Fruit fly (Drosophila melanogaster) whole organism, embryonic: Measurements from ENCODE around the gene CG14154.

Source experiments
- Adf1 ChIP-seq: fragments of 200-800 bp; sonication (Bioruptor generic); IDR thresholded peaks from 2 replicates; pipeline ENCODE4 v1.3.6; 2022; ENCODE audit warnings: missing biosample characterization, missing genetic modification characterization
- B-H1 ChIP-seq: fragments of 200-800 bp; sonication (Bioruptor generic); IDR thresholded peaks from 3 replicates; pipeline ENCODE4 v1.3.6; 2022; ENCODE audit warnings: missing biosample characterization, missing genetic modification characterization
- C15 ChIP-seq: fragments of 200-800 bp; sonication (Bioruptor generic); IDR thresholded peaks from 3 replicates; pipeline ENCODE4 v1.3.6; 2022; ENCODE audit warnings: missing biosample characterization, missing genetic modification characterization
- CG10543 ChIP-seq: fragments of 200-800 bp; sonication (Bioruptor generic); optimal IDR thresholded peaks from 3 replicates; lab custom pipeline; 2017; ENCODE audit warnings: missing biosample characterization, mild to moderate bottlenecking, missing genetic modification characterization, moderate library complexity
- CG11398 ChIP-seq: fragments of 200-800 bp; sonication (Bioruptor generic); optimal IDR thresholded peaks from 2 replicates; lab custom pipeline; 2016; ENCODE audit warnings: missing biosample characterization, missing genetic modification characterization
- CG11504 ChIP-seq: fragments of 200-800 bp; sonication (Bioruptor generic); optimal IDR thresholded peaks from 3 replicates; lab custom pipeline; 2019; ENCODE audit warnings: missing biosample characterization, mild to moderate bottlenecking, missing genetic modification characterization, moderate library complexity
- CG11695 ChIP-seq: fragments of 200-800 bp; sonication (Bioruptor generic); IDR thresholded peaks from 3 replicates; pipeline ENCODE4 v1.3.6; 2022; ENCODE audit warnings: missing biosample characterization, missing genetic modification characterization
- CG12299 ChIP-seq: fragments of 200-800 bp; sonication (Bioruptor generic); optimal IDR thresholded peaks from 2 replicates; lab custom pipeline; 2018; ENCODE audit warnings: missing biosample characterization, mild to moderate bottlenecking, missing genetic modification characterization
- CG16815 ChIP-seq: fragments of 200-800 bp; sonication (Bioruptor generic); optimal IDR thresholded peaks from 3 replicates; lab custom pipeline; 2017; ENCODE audit warnings: missing biosample characterization, mild to moderate bottlenecking, missing genetic modification characterization
- CG2712 ChIP-seq: fragments of 200-800 bp; optimal IDR thresholded peaks from 3 replicates; lab custom pipeline; 2019; ENCODE audit warnings: missing biosample characterization, mild to moderate bottlenecking, missing genetic modification characterization, moderate library complexity
- CG30403 ChIP-seq: fragments of 200-800 bp; sonication (Bioruptor generic); optimal IDR thresholded peaks from 3 replicates; lab custom pipeline; 2016; ENCODE audit warnings: missing biosample characterization, missing genetic modification characterization
- CG3163 ChIP-seq: fragments of 200-800 bp; sonication (Bioruptor generic); optimal IDR thresholded peaks from 3 replicates; lab custom pipeline; 2016; ENCODE audit warnings: missing biosample characterization, missing genetic modification characterization
- CG4328 ChIP-seq: fragments of 200-800 bp; sonication (Bioruptor generic); optimal IDR thresholded peaks from 3 replicates; lab custom pipeline; 2017; ENCODE audit warnings: missing biosample characterization, missing genetic modification reagents, missing genetic modification characterization
- CG4820 ChIP-seq: fragments of 200-800 bp; sonication (Bioruptor generic); optimal IDR thresholded peaks from 3 replicates; lab custom pipeline; 2016; ENCODE audit warnings: missing biosample characterization, missing genetic modification characterization
- CG6689 ChIP-seq: fragments of 200-800 bp; sonication (Bioruptor generic); IDR thresholded peaks from 2 replicates; pipeline ENCODE4 v1.3.6; 2022; ENCODE audit warnings: missing biosample characterization, missing genetic modification characterization
- CG6765 ChIP-seq: fragments of 200-800 bp; sonication (Bioruptor generic); optimal IDR thresholded peaks from 3 replicates; lab custom pipeline; 2017; ENCODE audit warnings: missing biosample characterization, mild to moderate bottlenecking, missing genetic modification characterization
- CG7987 ChIP-seq: fragments of 200-800 bp; sonication (Bioruptor generic); optimal IDR thresholded peaks from 2 replicates; lab custom pipeline; 2018; ENCODE audit warnings: missing biosample characterization, mild to moderate bottlenecking, missing genetic modification characterization, moderate library complexity
- CG8089 ChIP-seq: fragments of 200-800 bp; sonication (Bioruptor generic); optimal IDR thresholded peaks from 3 replicates; lab custom pipeline; 2016; ENCODE audit warnings: missing biosample characterization, missing genetic modification characterization
- CG8290 ChIP-seq, 3 experiments: fragments of 200-800 bp; sonication (Bioruptor generic); optimal IDR thresholded peaks; 2 replicates each; lab custom pipeline; 2016 to 2019; ENCODE audit warnings: missing biosample characterization in 3 of 3, missing genetic modification characterization in 3 of 3, mild to moderate bottlenecking in 2 of 3, moderate library complexity in 1 of 3
- CrebB ChIP-seq: fragments of 200-800 bp; sonication (Bioruptor generic); optimal IDR thresholded peaks from 3 replicates; lab custom pipeline; 2018; ENCODE audit warnings: missing biosample characterization, mild to moderate bottlenecking, missing genetic modification characterization
- Dek ChIP-seq: fragments of 200-800 bp; sonication (Bioruptor generic); optimal IDR thresholded peaks from 3 replicates; lab custom pipeline; 2019; ENCODE audit warnings: missing biosample characterization, mild to moderate bottlenecking, missing genetic modification characterization, moderate library complexity
- Dip3 ChIP-seq: fragments of 200-800 bp; sonication (Bioruptor generic); optimal IDR thresholded peaks from 3 replicates; lab custom pipeline; 2016; ENCODE audit warnings: missing biosample characterization, missing genetic modification characterization
- Eip74EF ChIP-seq, 2 experiments: fragments of 200-800 bp in 1 of 2; fragments of >200 bp in 1 of 2; sonication (Bioruptor generic) in 1 of 2; optimal IDR thresholded peaks; 2 replicates each; lab custom pipeline; 2017 to 2019; ENCODE audit warnings: missing biosample characterization in 2 of 2, missing genetic modification characterization in 2 of 2, mild to moderate bottlenecking in 1 of 2, moderate library complexity in 1 of 2
- Fer1 ChIP-seq: fragments of 200-800 bp; sonication (Bioruptor generic); optimal IDR thresholded peaks from 2 replicates; lab custom pipeline; 2017; ENCODE audit warnings: missing biosample characterization, mild to moderate bottlenecking, missing genetic modification characterization
- H15 ChIP-seq: fragments of 200-800 bp; sonication (Bioruptor generic); IDR thresholded peaks from 3 replicates; pipeline ENCODE4 v1.3.6; 2022; ENCODE audit warnings: missing biosample characterization, missing genetic modification characterization
- Hey ChIP-seq: fragments of 200-800 bp; sonication (Bioruptor generic); optimal IDR thresholded peaks from 3 replicates; lab custom pipeline; 2018; ENCODE audit warnings: missing biosample characterization, mild to moderate bottlenecking, missing genetic modification characterization
- Hmr ChIP-seq: fragments of 200-800 bp; sonication (Bioruptor generic); optimal IDR thresholded peaks from 3 replicates; lab custom pipeline; 2017; ENCODE audit warnings: mild to moderate bottlenecking, missing biosample characterization, missing genetic modification reagents, missing genetic modification characterization
- Lim3 ChIP-seq: fragments of 200-800 bp; sonication (Bioruptor generic); IDR thresholded peaks from 2 replicates; pipeline ENCODE4 v1.3.6; 2022; ENCODE audit warnings: missing biosample characterization, missing genetic modification characterization
- Mrtf ChIP-seq: fragments of 200-800 bp; sonication (Bioruptor generic); IDR thresholded peaks from 3 replicates; pipeline ENCODE4 v1.3.6; 2022; ENCODE audit warnings: missing biosample characterization, missing genetic modification characterization
- YL-1 ChIP-seq: fragments of 200-800 bp; sonication (Bioruptor generic); optimal IDR thresholded peaks from 3 replicates; lab custom pipeline; 2017; ENCODE audit warnings: missing biosample characterization, mild to moderate bottlenecking, missing genetic modification characterization
- aop ChIP-seq: fragments of 200-800 bp; sonication (Bioruptor generic); IDR thresholded peaks from 2 replicates; pipeline ENCODE4 v1.3.6; 2022; ENCODE audit warnings: missing biosample characterization, missing genetic modification characterization
- ara ChIP-seq: fragments of 200-800 bp; sonication (Bioruptor generic); IDR thresholded peaks from 2 replicates; pipeline ENCODE4 v1.3.6; 2022; ENCODE audit warnings: missing biosample characterization, missing genetic modification characterization
- bigmax ChIP-seq: fragments of 200-800 bp; sonication (Bioruptor generic); optimal IDR thresholded peaks from 2 replicates; lab custom pipeline; 2018; ENCODE audit warnings: missing biosample characterization, mild to moderate bottlenecking, missing genetic modification characterization
- cas ChIP-seq: fragments of 200-800 bp; sonication (Bioruptor generic); IDR thresholded peaks from 2 replicates; pipeline ENCODE4 v1.3.6; 2022; ENCODE audit warnings: missing biosample characterization, missing genetic modification characterization
- dan ChIP-seq: fragments of 200-800 bp; sonication (Bioruptor generic); IDR thresholded peaks from 2 replicates; pipeline ENCODE4 v1.3.6; 2022; ENCODE audit warnings: missing biosample characterization, missing genetic modification characterization
- dysf ChIP-seq: fragments of 200-800 bp; sonication (Bioruptor generic); IDR thresholded peaks from 3 replicates; pipeline ENCODE4 v1.3.6; 2022; ENCODE audit warnings: missing biosample characterization, missing genetic modification characterization
- fd3F ChIP-seq: fragments of 200-800 bp; sonication (Bioruptor generic); optimal IDR thresholded peaks from 2 replicates; lab custom pipeline; 2018; ENCODE audit warnings: missing biosample characterization, mild to moderate bottlenecking, missing genetic modification characterization, moderate library complexity
- hth ChIP-seq: fragments of >200 bp; optimal IDR thresholded peaks from 2 replicates; lab custom pipeline; 2017; ENCODE audit warnings: inconsistent platforms
- inv ChIP-seq: fragments of 200-800 bp; sonication (Bioruptor generic); IDR thresholded peaks from 2 replicates; pipeline ENCODE4 v1.3.6; 2022; ENCODE audit warnings: missing biosample characterization, missing genetic modification characterization; ENCODE audit not compliant: partially characterized antibody
- knrl ChIP-seq: fragments of 200-800 bp; sonication (Bioruptor generic); IDR thresholded peaks from 3 replicates; pipeline ENCODE4 v1.3.6; 2022; ENCODE audit warnings: missing biosample characterization, missing genetic modification characterization; ENCODE audit not compliant: partially characterized antibody
- mld ChIP-seq: fragments of 200-800 bp; sonication (Bioruptor generic); IDR thresholded peaks from 3 replicates; pipeline ENCODE4 v1.3.6; 2022; ENCODE audit warnings: missing biosample characterization, missing genetic modification characterization; ENCODE audit not compliant: partially characterized antibody
- nom ChIP-seq: fragments of 200-800 bp; sonication (Bioruptor generic); optimal IDR thresholded peaks from 2 replicates; lab custom pipeline; 2017; ENCODE audit warnings: missing biosample characterization, missing genetic modification characterization, mild to moderate bottlenecking, moderate library complexity, missing genetic modification reagents
- oc ChIP-seq: fragments of 200-800 bp; sonication (Bioruptor generic); optimal IDR thresholded peaks from 2 replicates; lab custom pipeline; 2018; ENCODE audit warnings: missing biosample characterization, mild to moderate bottlenecking, missing genetic modification characterization, moderate library complexity
- phol ChIP-seq: fragments of 200-800 bp; sonication (Bioruptor generic); optimal IDR thresholded peaks from 3 replicates; lab custom pipeline; 2018; ENCODE audit warnings: missing biosample characterization, mild to moderate bottlenecking, missing genetic modification characterization, moderate library complexity
- psq ChIP-seq: fragments of 200-800 bp; sonication (Bioruptor generic); optimal IDR thresholded peaks from 2 replicates; lab custom pipeline; 2017; ENCODE audit warnings: missing biosample characterization, missing genetic modification characterization
- shn ChIP-seq: fragments of 200-800 bp; sonication (Bioruptor generic); optimal IDR thresholded peaks from 3 replicates; lab custom pipeline; 2016; ENCODE audit warnings: missing biosample characterization, missing genetic modification characterization
- slbo ChIP-seq: fragments of 200-800 bp; sonication (Bioruptor generic); IDR thresholded peaks from 2 replicates; pipeline ENCODE4 v1.3.6; 2022; ENCODE audit warnings: missing biosample characterization, missing genetic modification characterization
- sqz ChIP-seq: fragments of 200-800 bp; sonication (Bioruptor generic); optimal IDR thresholded peaks from 3 replicates; lab custom pipeline; 2018; ENCODE audit warnings: missing biosample characterization, mild to moderate bottlenecking, missing genetic modification characterization
- vfl ChIP-seq: fragments of 200-800 bp; sonication (Bioruptor generic); optimal IDR thresholded peaks from 2 replicates; lab custom pipeline; 2016; ENCODE audit warnings: missing biosample characterization, missing genetic modification characterization
- zfh2 ChIP-seq: fragments of 200-800 bp; sonication (Bioruptor generic); optimal IDR thresholded peaks from 2 replicates; lab custom pipeline; 2016; ENCODE audit warnings: missing biosample characterization, missing genetic modification characterization

CG14154 gene

dm6 chr3L:10664511-10665062 lies 22.9 kb downstream of the CG14154 start, which contains the start of gene simj (continued):
- TF ChIP-seq CG11504 = peak; percentile 55
- TF ChIP-seq fd3F (GFP tag; lab: Kevin White, UChicago) = no peak
- peak; percentile 58 for TF ChIP-seq CrebB (tag; lab: Kevin White, UChicago)
- peak; percentile 23 for TF ChIP-seq CG8089 (GFP tag; lab: Kevin White, UChicago)
- peak; percentile 68 for TF ChIP-seq Hmr
- no peak for TF ChIP-seq CG16815
- peak; percentile 80 for TF ChIP-seq Fer1 (GFP tag; lab: Kevin White, UChicago)
- no peak for TF ChIP-seq Dip3
- peak; percentile 4 for TF ChIP-seq shn (GFP tag; lab: Kevin White, UChicago)
- peak; percentile 86 for TF ChIP-seq CG10543 (GFP tag; lab: Kevin White, UChicago)
- TF ChIP-seq knrl (GFP tag; lab: Robert Waterston, UW) = peak; percentile 81
- peak; percentile 24 for TF ChIP-seq psq (GFP tag; lab: Kevin White, UChicago)
- TF ChIP-seq C15 (GFP tag; lab: Robert Waterston, UW) = no peak
- peak; percentile 64 for TF ChIP-seq CG8290 (GFP tag; optimal IDR thresholded peaks at IDR 0.05; lab: Kevin White, UChicago)
- TF ChIP-seq CG8290 (tag; optimal IDR thresholded peaks at IDR 0.05; lab: Kevin White, UChicago) = peak in 1 of 2 experiments; percentile 87
- TF ChIP-seq CG2712 (tag; lab: Kevin White, UChicago) = peak; percentile 62
- TF ChIP-seq CG11398 = peak; percentile 52
- TF ChIP-seq ara = no peak
- peak; percentile 67 for TF ChIP-seq sqz
- no peak for TF ChIP-seq CG11695
- TF ChIP-seq slbo (GFP tag; lab: Robert Waterston, UW) = peak; percentile 51
- peak; percentile 65 for TF ChIP-seq Dek (tag; lab: Kevin White, UChicago)
- TF ChIP-seq nom (GFP tag; lab: Kevin White, UChicago) = peak; percentile 72
- TF ChIP-seq dysf (GFP tag; lab: Robert Waterston, UW) = 0 out of 3 replicates have a peak, but pooled peaks have one; percentile 9
- no peak for TF ChIP-seq YL-1 (GFP tag; lab: Kevin White, UChicago)
- peak; percentile 64 for TF ChIP-seq CG12299 (tag; lab: Kevin White, UChicago)
- peak; percentile 69; the same call in 1 of the 3 replicates for TF ChIP-seq mld (GFP tag; lab: Robert Waterston, UW)
- TF ChIP-seq CG7987 (GFP tag; lab: Kevin White, UChicago) = peak; percentile 70
- TF ChIP-seq CG30403 (GFP tag; lab: Kevin White, UChicago) = peak; percentile 18
- peak in 1 of 2 experiments; percentile 58 for TF ChIP-seq Eip74EF (GFP tag; optimal IDR thresholded peaks at IDR 0.05; lab: Kevin White, UChicago)
- TF ChIP-seq phol = peak; percentile 24
- TF ChIP-seq B-H1 (GFP tag; lab: Robert Waterston, UW) = no peak; the same call in 2 of the 3 replicates
- TF ChIP-seq oc (tag; lab: Kevin White, UChicago) = peak; percentile 70
- peak; percentile 72 for TF ChIP-seq inv (GFP tag; lab: Robert Waterston, UW)
- TF ChIP-seq CG6689 (GFP tag; lab: Robert Waterston, UW) = 0 out of 2 replicates have a peak, but pooled peaks have one; percentile 6
- TF ChIP-seq zfh2 (GFP tag; lab: Kevin White, UChicago) = peak; percentile 38
- TF ChIP-seq Lim3 (GFP tag; lab: Robert Waterston, UW) = no peak
- TF ChIP-seq cas = no peak
- no peak for TF ChIP-seq hth
- no peak for TF ChIP-seq H15 (GFP tag; lab: Robert Waterston, UW)
- peak; percentile 83 for TF ChIP-seq CG3163
- peak; percentile 59 for TF ChIP-seq CG6765 (GFP tag; lab: Kevin White, UChicago)
- TF ChIP-seq CG4820 = no peak
- peak; percentile 55 for TF ChIP-seq vfl (GFP tag; lab: Kevin White, UChicago)
- TF ChIP-seq CG4328 (GFP tag; lab: Kevin White, UChicago) = peak; percentile 28
- peak; percentile 67 for TF ChIP-seq bigmax
- peak; percentile 42 for TF ChIP-seq Hey (tag; lab: Kevin White, UChicago)
- TF ChIP-seq dan (GFP tag; lab: Robert Waterston, UW) = no peak
- no peak for TF ChIP-seq Mrtf
- TF ChIP-seq aop (GFP tag; lab: Robert Waterston, UW) = no peak
- peak; percentile 68; the same call in 1 of the 2 replicates for TF ChIP-seq Adf1 (GFP tag; lab: Robert Waterston, UW)
